Worm (Caenorhabditis elegans): ENCODE data around the gene fig-1.

fig-1 gene

ce11 chrV:10967594-10968273 is 13.3 kb downstream of the fig-1 start (continued):
- peak; percentile 99 for TF ChIP-seq nhr-80 (tag; optimal IDR thresholded peaks at IDR 0.05)
- TF ChIP-seq F37B4.10 (GFP tag; IDR thresholded peaks at IDR 0.05) = no peak
- peak; percentile 24 for TF ChIP-seq attf-5 (GFP tag; optimal IDR thresholded peaks at IDR 0.05)
- no peak for TF ChIP-seq akir-1 (GFP tag; optimal IDR thresholded peaks at IDR 0.05)
- no peak for TF ChIP-seq madf-10 (tag; optimal IDR thresholded peaks at IDR 0.05)
- TF ChIP-seq lin-35 (GFP tag; optimal IDR thresholded peaks at IDR 0.05) = peak in 1 of 3 experiments; percentile 55
- TF ChIP-seq attf-3 (GFP tag; conservative IDR thresholded peaks at IDR 0.05) = no peak

- TF ChIP-seq lin-26 (GFP tag; IDR thresholded peaks at IDR 0.05) (no peak), lin-54 (GFP tag; optimal IDR thresholded peaks at IDR 0.05) (no peak), athp-1 (tag; optimal IDR thresholded peaks at IDR 0.05) (no peak), him-1 (tag; optimal IDR thresholded peaks at IDR 0.05) (no peak), Y67H2A.10 (GFP tag; conservative IDR thresholded peaks at IDR 0.05) (no peak), somi-1 (GFP tag; optimal IDR thresholded peaks at IDR 0.05) (no peak), ztf-25 (GFP tag; IDR thresholded peaks at IDR 0.05) (no peak), unc-62 (GFP tag; optimal IDR thresholded peaks at IDR 0.05) (no peak), zfh-2 (GFP tag; conservative IDR thresholded peaks at IDR 0.05) (peak; percentile 61), ZK185.1 (tag; optimal IDR thresholded peaks at IDR 0.05; ENCODE audit: poor library complexity, severe bottlenecking) (no peak), Y56A3A.18 (GFP tag; IDR thresholded peaks at IDR 0.05) (no peak), D2030.7 (GFP tag; IDR thresholded peaks at IDR 0.05) (no peak), Y53G8AR.9 (GFP tag; conservative IDR thresholded peaks at IDR 0.05) (no peak), ceh-79 (tag; optimal IDR thresholded peaks at IDR 0.05) (no peak), hrde-1 (tag; optimal IDR thresholded peaks at IDR 0.05; ENCODE audit: borderline replicate concordance) (no peak), akir-1 (GFP tag; optimal IDR thresholded peaks at IDR 0.05) (no peak), mcd-1 (GFP tag; IDR thresholded peaks at IDR 0.05) (peak; percentile 56), ets-4 (GFP tag; optimal IDR thresholded peaks at IDR 0.05) (no peak), F49E8.2 (tag; optimal IDR thresholded peaks at IDR 0.05; ENCODE audit: insufficient read depth) (no peak), rec-8 (tag; optimal IDR thresholded peaks at IDR 0.05) (no peak), lsl-1 (GFP tag; optimal IDR thresholded peaks at IDR 0.05) (no peak), nfya-1 (tag; optimal IDR thresholded peaks at IDR 0.05; ENCODE audit: borderline replicate concordance, insufficient read depth) (no peak), dox-1 (GFP tag; IDR thresholded peaks at IDR 0.05) (no peak), lag-1 (GFP tag; IDR thresholded peaks at IDR 0.05) (0 out of 2 replicates have a peak, but pooled peaks have one; percentile 21), nhr-179 (tag; optimal IDR thresholded peaks at IDR 0.05) (no peak), B0035.1 (tag; optimal IDR thresholded peaks at IDR 0.05) (no peak), lin-40 (tag; optimal IDR thresholded peaks at IDR 0.05) (no peak), C17E4.6 (GFP tag; IDR thresholded peaks at IDR 0.05) (no peak), bed-1 (GFP tag; IDR thresholded peaks at IDR 0.05) (no peak), let-526 (GFP tag; IDR thresholded peaks at IDR 0.05) (no peak), F57A8.1 (GFP tag; optimal IDR thresholded peaks at IDR 0.05) (no peak), ama-1 (optimal IDR thresholded peaks at IDR 0.05) (no peak), ama-1 (GFP tag; optimal IDR thresholded peaks at IDR 0.05) (no peak), lir-1 (GFP tag; conservative IDR thresholded peaks at IDR 0.05) (no peak), dpl-1 (GFP tag; optimal IDR thresholded peaks at IDR 0.05) (no peak), hmg-20 (GFP tag; IDR thresholded peaks at IDR 0.05) (0 out of 2 replicates have a peak, but pooled peaks have one; percentile 27), nfyb-1 (GFP tag; IDR thresholded peaks at IDR 0.05) (0 out of 2 replicates have a peak, but pooled peaks have one; percentile 23), tlf-1 (GFP tag; optimal IDR thresholded peaks at IDR 0.05) (no peak), ceh-100 (GFP tag; IDR thresholded peaks at IDR 0.05) (no peak), gei-17 (GFP tag; optimal IDR thresholded peaks at IDR 0.05) (no peak)
These were observed 14.1 kb downstream of the fig-1 start for ce11 chrV:10966874-10967273.
